Worm (Caenorhabditis elegans) whole organism, mixed stage, embryonic: ENCODE measurements around the gene cpsf-1.

Source experiments
- elt-1 ChIP-seq: sonication (generic microtip); optimal IDR thresholded peaks from 2 replicates; lab custom pipeline; 2017; ENCODE audit warnings: missing genetic modification characterization, mild to moderate bottlenecking, missing compliant biosample characterization, antibody characterized with exemption, moderate library complexity, borderline replicate concordance; ENCODE audit not compliant: insufficient read depth
- lsy-2 ChIP-seq: fragments of 150-350 bp; optimal IDR thresholded peaks from 2 replicates; lab custom pipeline; 2014; ENCODE audit warnings: missing biosample characterization, missing genetic modification characterization
- nhr-28 ChIP-seq: fragments of 150-350 bp; optimal IDR thresholded peaks from 2 replicates; lab custom pipeline; 2014; ENCODE audit warnings: missing biosample characterization, missing genetic modification characterization
- unc-39 ChIP-seq: fragments of 150-350 bp; optimal IDR thresholded peaks from 2 replicates; lab custom pipeline; 2014; ENCODE audit warnings: missing biosample characterization, missing genetic modification characterization
- unc-62 ChIP-seq: fragments of 150-350 bp; optimal IDR thresholded peaks from 2 replicates; lab custom pipeline; 2014; ENCODE audit warnings: missing biosample characterization, missing genetic modification reagents, missing genetic modification characterization
- ztf-11 ChIP-seq: fragments of 150-350 bp; optimal IDR thresholded peaks from 2 replicates; lab custom pipeline; 2014; ENCODE audit warnings: missing biosample characterization, missing genetic modification characterization

DNA sequence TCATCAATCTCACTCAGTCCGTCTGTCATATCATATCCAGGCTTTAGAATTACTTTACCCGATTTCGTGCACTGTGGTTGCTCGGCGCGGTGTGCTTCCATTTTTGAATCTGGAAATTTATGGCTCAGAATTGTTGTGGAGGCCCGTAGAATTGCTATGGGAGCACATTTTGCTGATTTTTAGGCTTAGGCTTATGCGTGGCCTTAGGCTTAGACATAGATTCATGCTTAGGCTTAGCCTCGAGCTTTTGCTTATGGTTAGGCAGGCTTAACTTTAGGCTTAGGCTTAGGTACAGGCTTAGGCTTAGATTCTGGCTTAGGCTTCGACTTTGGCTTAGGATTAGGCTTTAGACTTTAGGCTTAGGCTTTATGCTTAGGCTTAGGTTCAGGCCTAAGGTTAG, 60.5 kb downstream of the cpsf-1 start, which contains the start of gene Y76B12C.4:
- no peak for TF ChIP-seq nhr-28 (tag; lab: Kevin White, UChicago)
- no peak for TF ChIP-seq ztf-11 (tag; lab: Kevin White, UChicago)
- TF ChIP-seq elt-1 (tag; lab: Kevin White, UChicago), result no peak
- no peak for TF ChIP-seq unc-62 (GFP tag; lab: Kevin White, UChicago)
- no peak for TF ChIP-seq unc-39 (tag; lab: Kevin White, UChicago)
- no peak for TF ChIP-seq lsy-2 (tag; lab: Kevin White, UChicago)
